Worm (Caenorhabditis elegans) whole organism, midembryonic: ENCODE results near the gene T09F5.2.

ENCODE experiments used
- flt-1 ChIP-seq: fragments of 200-800 bp; sonication (Bioruptor generic); IDR thresholded peaks from 2 replicates; pipeline ENCODE4 v1.3.6; 2022; ENCODE audit warnings: missing genetic modification characterization, missing compliant biosample characterization
- ref-1 ChIP-seq: fragments of 200-800 bp; sonication (Bioruptor generic); conservative IDR thresholded peaks from 2 replicates; pipeline ENCODE4 v1.3.6; 2022; ENCODE audit warnings: missing genetic modification reagents, missing genetic modification characterization, missing compliant biosample characterization

- no peak for TF ChIP-seq ref-1 (GFP tag; lab: Robert Waterston, UW)
- no peak for TF ChIP-seq flt-1 (GFP tag; lab: Robert Waterston, UW)
These were observed 23.3 kb upstream of the T09F5.2 start, which contains the start of gene srj-27 for ce11 chrV:15127413-15127812.
